Fruit fly (Drosophila melanogaster) whole organism, wandering third instar larva: Measurements from ENCODE around the gene CG9107.

ENCODE experiments used
- Abd-B ChIP-seq: fragments of >200 bp; optimal IDR thresholded peaks from 2 replicates; lab custom pipeline; 2017; ENCODE audit warnings: missing biosample characterization, missing genetic modification characterization
- CG32264 ChIP-seq: fragments of 200-800 bp; sonication (Bioruptor generic); optimal IDR thresholded peaks from 2 replicates; lab custom pipeline; 2016; ENCODE audit warnings: missing biosample characterization, missing genetic modification characterization
- CG9705 ChIP-seq: fragments of 200-800 bp; sonication (Bioruptor generic); optimal IDR thresholded peaks from 2 replicates; lab custom pipeline; 2018; ENCODE audit warnings: missing biosample characterization, mild to moderate bottlenecking, missing genetic modification characterization
- CrebA ChIP-seq: fragments of 200-800 bp; sonication (Bioruptor generic); optimal IDR thresholded peaks from 2 replicates; lab custom pipeline; 2016; ENCODE audit warnings: missing biosample characterization, mild to moderate bottlenecking, missing genetic modification characterization, borderline replicate concordance
- Dfd ChIP-seq: fragments of >200 bp; optimal IDR thresholded peaks from 2 replicates; lab custom pipeline; 2017; ENCODE audit warnings: missing biosample characterization, missing genetic modification characterization
- Dif ChIP-seq: fragments of 200-275, 200-300 bp; sonication (Bioruptor generic); optimal IDR thresholded peaks from 2 replicates; lab custom pipeline; 2018; ENCODE audit warnings: missing biosample characterization, missing genetic modification characterization; ENCODE audit not compliant: partially characterized antibody
- GATAd ChIP-seq: sonication (Bioruptor generic); optimal IDR thresholded peaks from 2 replicates; lab custom pipeline; 2016; ENCODE audit warnings: missing biosample characterization, missing genetic modification characterization
- HLH106 ChIP-seq: fragments of 200-800 bp; optimal IDR thresholded peaks from 3 replicates; lab custom pipeline; 2019; ENCODE audit warnings: missing biosample characterization, mild to moderate bottlenecking, missing genetic modification characterization, moderate library complexity
- Hnf4 ChIP-seq: fragments of 200-800 bp; sonication (Bioruptor generic); optimal IDR thresholded peaks from 2 replicates; lab custom pipeline; 2016; ENCODE audit warnings: missing biosample characterization, mild to moderate bottlenecking, missing genetic modification characterization
- Hr78 ChIP-seq: fragments of >200 bp; optimal IDR thresholded peaks from 2 replicates; lab custom pipeline; 2017; ENCODE audit warnings: missing biosample characterization, missing genetic modification characterization
- Hr83 ChIP-seq: fragments of 200-300 bp; sonication (Bioruptor generic); optimal IDR thresholded peaks from 2 replicates; lab custom pipeline; 2016; ENCODE audit warnings: missing biosample characterization, mild to moderate bottlenecking, missing genetic modification characterization, moderate library complexity; ENCODE audit not compliant: poor library complexity, severe bottlenecking
- Jra ChIP-seq: sonication (Bioruptor generic); optimal IDR thresholded peaks from 2 replicates; lab custom pipeline; 2016; ENCODE audit warnings: missing biosample characterization, missing genetic modification characterization
- Mio ChIP-seq: sonication (Bioruptor generic); optimal IDR thresholded peaks from 2 replicates; lab custom pipeline; 2016; ENCODE audit warnings: missing biosample characterization, missing genetic modification characterization
- Myc ChIP-seq: fragments of >200 bp; optimal IDR thresholded peaks from 2 replicates; lab custom pipeline; 2017
- N ChIP-seq: fragments of >200 bp; optimal IDR thresholded peaks from 2 replicates; lab custom pipeline; 2018; ENCODE audit warnings: missing biosample characterization, missing external identifiers, missing genetic modification characterization
- OdsH ChIP-seq: fragments of 200-800 bp; sonication (Bioruptor generic); optimal IDR thresholded peaks from 2 replicates; lab custom pipeline; 2016; ENCODE audit warnings: missing biosample characterization, mild to moderate bottlenecking, missing genetic modification characterization
- Rel ChIP-seq, 2 experiments: fragments of 200-800 bp; sonication (Bioruptor generic) in 1 of 2; optimal IDR thresholded peaks; 2 replicates in 1 of 2; 3 replicates in 1 of 2; lab custom pipeline; 2016 to 2019; ENCODE audit warnings: mild to moderate bottlenecking in 2 of 2, missing biosample characterization in 2 of 2, missing genetic modification characterization in 2 of 2, moderate library complexity in 1 of 2
- Sp1 ChIP-seq: fragments of 200-800 bp; sonication (Bioruptor generic); optimal IDR thresholded peaks from 3 replicates; lab custom pipeline; 2019; ENCODE audit warnings: missing biosample characterization, mild to moderate bottlenecking, missing genetic modification characterization, moderate library complexity
- Vsx2 ChIP-seq: fragments of 200-300, 225-300 bp; sonication (Bioruptor generic); optimal IDR thresholded peaks from 2 replicates; lab custom pipeline; 2018; ENCODE audit warnings: missing biosample characterization, missing genetic modification characterization; ENCODE audit not compliant: partially characterized antibody
- br ChIP-seq: fragments of 200-800 bp; sonication (Bioruptor generic); optimal IDR thresholded peaks from 2 replicates; lab custom pipeline; 2016; ENCODE audit warnings: missing biosample characterization, missing genetic modification characterization
- brk ChIP-seq: fragments of 200-800 bp; sonication (Bioruptor generic); optimal IDR thresholded peaks from 2 replicates; lab custom pipeline; 2016; ENCODE audit warnings: missing biosample characterization, mild to moderate bottlenecking, missing genetic modification characterization
- dl ChIP-seq, 2 experiments: fragments of 175-275, 200-275 bp in 1 of 2; fragments of 200-275 bp in 1 of 2; sonication (Bioruptor generic); optimal IDR thresholded peaks; lab custom pipeline; 2018; ENCODE audit warnings: mild to moderate bottlenecking in 2 of 2, missing biosample characterization in 2 of 2, missing genetic modification characterization in 2 of 2, moderate library complexity in 2 of 2; ENCODE audit not compliant: partially characterized antibody in 2 of 2, insufficient read depth in 1 of 2
- dmrt93B ChIP-seq: fragments of 200-800 bp; sonication (Bioruptor generic); optimal IDR thresholded peaks from 2 replicates; lab custom pipeline; 2018; ENCODE audit warnings: missing biosample characterization, mild to moderate bottlenecking, missing genetic modification characterization
- dsf ChIP-seq: sonication (Bioruptor generic); optimal IDR thresholded peaks from 2 replicates; lab custom pipeline; 2016; ENCODE audit warnings: missing biosample characterization, missing genetic modification characterization, borderline replicate concordance
- ey ChIP-seq: fragments of 200-800 bp; sonication (Bioruptor generic); optimal IDR thresholded peaks from 2 replicates; lab custom pipeline; 2016; ENCODE audit warnings: missing biosample characterization, missing genetic modification characterization
- foxo ChIP-seq, 2 experiments: fragments of 200-800 bp; sonication (Bioruptor generic); optimal IDR thresholded peaks; 2 replicates in 1 of 2; 3 replicates in 1 of 2; lab custom pipeline; 2016 to 2017; ENCODE audit warnings: missing biosample characterization in 2 of 2, missing genetic modification characterization in 2 of 2
- fru ChIP-seq: fragments of 200-800 bp; sonication (Bioruptor generic); optimal IDR thresholded peaks from 3 replicates; lab custom pipeline; 2016; ENCODE audit warnings: missing biosample characterization, mild to moderate bottlenecking, missing genetic modification characterization
- h ChIP-seq: fragments of 200-800 bp; sonication (Bioruptor generic); optimal IDR thresholded peaks from 3 replicates; lab custom pipeline; 2016; ENCODE audit warnings: missing biosample characterization, mild to moderate bottlenecking, missing genetic modification characterization
- jim ChIP-seq: fragments of 175-275, 200-325 bp; sonication (Bioruptor generic); optimal IDR thresholded peaks from 2 replicates; lab custom pipeline; 2016; ENCODE audit warnings: missing biosample characterization, mild to moderate bottlenecking, missing genetic modification characterization
- lola ChIP-seq: fragments of >200 bp; optimal IDR thresholded peaks from 2 replicates; lab custom pipeline; 2017; ENCODE audit warnings: missing biosample characterization, missing genetic modification characterization
- pan ChIP-seq: fragments of >200 bp; optimal IDR thresholded peaks from 2 replicates; lab custom pipeline; 2017
- psq ChIP-seq: fragments of 200-800 bp; sonication (Bioruptor generic); optimal IDR thresholded peaks from 3 replicates; lab custom pipeline; 2017; ENCODE audit warnings: missing biosample characterization, mild to moderate bottlenecking, missing genetic modification characterization, moderate library complexity
- rgr ChIP-seq: fragments of 200-800 bp; sonication (Bioruptor generic); optimal IDR thresholded peaks from 3 replicates; lab custom pipeline; 2016; ENCODE audit warnings: missing biosample characterization, mild to moderate bottlenecking, missing genetic modification characterization
- sage ChIP-seq: fragments of 200-800 bp; sonication (Bioruptor generic); optimal IDR thresholded peaks from 2 replicates; lab custom pipeline; 2016; ENCODE audit warnings: missing biosample characterization, mild to moderate bottlenecking, missing genetic modification characterization
- sv ChIP-seq: fragments of 200-800 bp; sonication (Bioruptor generic); optimal IDR thresholded peaks from 3 replicates; lab custom pipeline; 2016; ENCODE audit warnings: missing biosample characterization, missing genetic modification characterization
- tai ChIP-seq: sonication (Bioruptor generic); optimal IDR thresholded peaks from 2 replicates; lab custom pipeline; 2016; ENCODE audit warnings: missing biosample characterization, missing genetic modification characterization
- usp ChIP-seq: fragments of >200 bp; optimal IDR thresholded peaks from 2 replicates; lab custom pipeline; 2017; ENCODE audit warnings: missing biosample characterization, missing genetic modification characterization
- woc ChIP-seq: sonication (Bioruptor generic); optimal IDR thresholded peaks from 2 replicates; lab custom pipeline; 2016; ENCODE audit warnings: missing biosample characterization, mild to moderate bottlenecking, missing genetic modification characterization

Gene CG9107

DNA sequence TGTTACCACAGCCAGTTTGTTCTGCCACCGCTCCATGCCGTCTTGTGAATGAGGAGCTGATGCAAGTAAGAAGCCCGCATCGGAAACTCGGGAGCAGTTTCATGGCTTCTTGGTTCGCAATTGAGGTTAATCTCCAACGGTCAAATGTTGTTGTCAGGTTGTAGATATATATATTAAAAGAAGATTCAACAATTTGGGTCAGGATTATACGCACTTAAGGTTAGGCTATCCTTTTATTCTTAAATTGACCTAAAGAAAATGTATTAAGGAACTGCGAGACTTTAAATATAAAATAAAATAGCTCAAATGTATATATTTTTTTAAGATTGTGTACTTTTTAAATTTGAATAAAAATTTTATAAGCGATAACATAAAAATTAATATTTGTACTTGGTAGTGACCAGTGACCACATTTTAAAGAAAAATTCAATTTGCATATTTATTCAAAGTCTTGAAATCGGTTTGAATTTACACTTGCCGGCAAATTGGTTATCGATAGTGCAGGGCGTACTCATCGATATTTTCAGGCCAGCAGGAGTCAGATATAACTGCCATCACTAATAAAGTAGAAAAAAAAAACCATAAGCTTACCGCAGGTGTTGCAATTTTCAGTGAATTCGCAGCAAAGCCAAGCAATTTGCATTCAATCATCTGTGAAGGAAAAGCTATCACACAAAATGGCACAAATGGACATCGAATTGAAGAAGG is 44.4 kb upstream of the CG9107 start, which contains the start of the genes CG9150 and Pfdn1:
CG9150 (minus strand) TSS at position 51 of the 708 bp plus-strand sequence.
Pfdn1 (plus strand) TSS at position 536 of the 708 bp plus-strand sequence.
- TF ChIP-seq brk (GFP tag; lab: Kevin White, UChicago) (no peak), ey (GFP tag; lab: Kevin White, UChicago) (no peak), CrebA (no peak), usp (GFP tag; lab: Kevin White, UChicago) (no peak), rgr (GFP tag; lab: Kevin White, UChicago) (no peak), GATAd (no peak), Mio (no peak), HLH106 (tag; lab: Kevin White, UChicago) (no peak), N (GFP tag; lab: Kevin White, UChicago) (no peak), Hr83 (GFP tag; lab: Kevin White, UChicago) (peak; percentile 71), Jra (GFP tag; lab: Kevin White, UChicago) (no peak), Sp1 (GFP tag; lab: Kevin White, UChicago) (no peak), h (GFP tag; lab: Kevin White, UChicago) (peak; percentile 11), CG32264 (GFP tag; lab: Kevin White, UChicago) (no peak), Rel (GFP tag; optimal IDR thresholded peaks at IDR 0.05; lab: Kevin White, UChicago) (no peak), Rel (tag; optimal IDR thresholded peaks at IDR 0.05; lab: Kevin White, UChicago) (no peak), Hnf4 (peak; percentile 33), pan (lab: Kevin White, UChicago) (no peak)

- TF ChIP-seq CrebA (no peak), sv (GFP tag; lab: Kevin White, UChicago) (peak; percentile 100), br (GFP tag; lab: Kevin White, UChicago) (peak; percentile 100), lola (no peak), pan (lab: Kevin White, UChicago) (no peak), GATAd (peak; percentile 96), brk (GFP tag; lab: Kevin White, UChicago) (no peak), HLH106 (tag; lab: Kevin White, UChicago) (peak; percentile 100), CG9705 (peak; percentile 96), Myc (lab: Kevin White, UChicago) (no peak), Mio (peak; percentile 95), OdsH (GFP tag; lab: Kevin White, UChicago) (peak; percentile 100), foxo (GFP tag; optimal IDR thresholded peaks at IDR 0.05; lab: Kevin White, UChicago) (peak; percentile 99 to 100), Jra (GFP tag; lab: Kevin White, UChicago) (peak; percentile 98), Hr78 (GFP tag; lab: Kevin White, UChicago) (no peak), ey (GFP tag; lab: Kevin White, UChicago) (peak; percentile 100), rgr (GFP tag; lab: Kevin White, UChicago) (peak; percentile 100), woc (GFP tag; lab: Kevin White, UChicago) (peak; percentile 100), jim (peak; percentile 74), Hr83 (GFP tag; lab: Kevin White, UChicago) (peak; percentile 98), CG32264 (GFP tag; lab: Kevin White, UChicago) (peak; percentile 100), h (GFP tag; lab: Kevin White, UChicago) (peak; percentile 100), Dif (GFP tag; lab: Kevin White, UChicago) (no peak), dmrt93B (GFP tag; lab: Kevin White, UChicago) (peak; percentile 99), usp (GFP tag; lab: Kevin White, UChicago) (no peak), psq (GFP tag; lab: Kevin White, UChicago) (peak; percentile 99), dsf (GFP tag; lab: Kevin White, UChicago) (peak; percentile 97), fru (GFP tag; lab: Kevin White, UChicago) (peak; percentile 99), Vsx2 (GFP tag; lab: Kevin White, UChicago) (no peak), Dfd (GFP tag; lab: Kevin White, UChicago) (no peak), Sp1 (GFP tag; lab: Kevin White, UChicago) (peak; percentile 100), N (GFP tag; lab: Kevin White, UChicago) (no peak), Hnf4 (peak; percentile 100), Rel (GFP tag; optimal IDR thresholded peaks at IDR 0.05; lab: Kevin White, UChicago) (peak; percentile 99), Rel (tag; optimal IDR thresholded peaks at IDR 0.05; lab: Kevin White, UChicago) (peak; percentile 94), dl (GFP tag; optimal IDR thresholded peaks at IDR 0.05; lab: Kevin White, UChicago; ENCODE audit: insufficient read depth in 1 of 2, partially characterized antibody in 2 of 2) (no peak), sage (GFP tag; lab: Kevin White, UChicago) (peak; percentile 99), Abd-B (GFP tag; lab: Kevin White, UChicago) (no peak), tai (GFP tag; lab: Kevin White, UChicago) (no peak)
Measured at dm6 chr2L:6065823-6066222, 41.5 kb upstream of the CG9107 start, which contains the start of the genes Fbw5 and CG9147. TSS of gene Fbw5 (minus strand) at chr2L:6065953. TSS of gene CG9147 (plus strand) at chr2L:6065997.
